Worm (Caenorhabditis elegans) whole organism, late embryonic: ENCODE measurements around the gene F28A10.7.

Experiments used
- C08G9.2 ChIP-seq: sonication (generic microtip); optimal IDR thresholded peaks from 2 replicates; lab custom pipeline; 2016; ENCODE audit warnings: mild to moderate bottlenecking, missing genetic modification characterization, moderate library complexity, missing compliant biosample characterization
- T23F11.4 ChIP-seq: fragments of 200-800 bp; sonication (Bioruptor generic); optimal IDR thresholded peaks from 2 replicates; lab custom pipeline; 2018; ENCODE audit warnings: mild to moderate bottlenecking, missing genetic modification characterization, missing compliant biosample characterization
- Y22D7AL.16 ChIP-seq: sonication (generic microtip); optimal IDR thresholded peaks from 2 replicates; lab custom pipeline; 2016; ENCODE audit warnings: missing genetic modification characterization, missing compliant biosample characterization
- ceh-19 ChIP-seq: fragments of 200-800 bp; sonication (Bioruptor generic); optimal IDR thresholded peaks from 2 replicates; lab custom pipeline; 2018; ENCODE audit warnings: mild to moderate bottlenecking, missing genetic modification characterization, missing compliant biosample characterization
- ceh-30 ChIP-seq: fragments of 150-350 bp; optimal IDR thresholded peaks from 2 replicates; lab custom pipeline; 2014; ENCODE audit warnings: missing biosample characterization, missing genetic modification characterization
- ceh-34 ChIP-seq: sonication (generic microtip); optimal IDR thresholded peaks from 2 replicates; lab custom pipeline; 2016; ENCODE audit warnings: mild to moderate bottlenecking, missing genetic modification characterization, missing compliant biosample characterization
- ceh-45 ChIP-seq: fragments of 200-800 bp; sonication (Bioruptor generic); IDR thresholded peaks from 2 replicates; pipeline ENCODE4 v1.3.6; 2022; ENCODE audit warnings: missing genetic modification reagents, missing genetic modification characterization, missing compliant biosample characterization
- ceh-48 ChIP-seq: sonication (generic microtip); optimal IDR thresholded peaks from 2 replicates; lab custom pipeline; 2016; ENCODE audit warnings: missing genetic modification characterization, inconsistent platforms, missing compliant biosample characterization
- che-1 ChIP-seq: sonication (generic microtip); optimal IDR thresholded peaks from 2 replicates; lab custom pipeline; 2016; ENCODE audit warnings: mild to moderate bottlenecking, missing genetic modification characterization, missing compliant biosample characterization
- dmd-4 ChIP-seq: sonication (generic microtip); optimal IDR thresholded peaks from 2 replicates; lab custom pipeline; 2016; ENCODE audit warnings: borderline replicate concordance, missing genetic modification characterization, missing compliant biosample characterization
- elt-2 ChIP-seq: sonication (generic microtip); optimal IDR thresholded peaks from 2 replicates; lab custom pipeline; 2016; ENCODE audit warnings: missing genetic modification reagents, missing genetic modification characterization, missing compliant biosample characterization
- elt-4 ChIP-seq: sonication (generic microtip); optimal IDR thresholded peaks from 2 replicates; lab custom pipeline; 2016; ENCODE audit warnings: missing genetic modification characterization, missing compliant biosample characterization
- ets-4 ChIP-seq: sonication (generic microtip); optimal IDR thresholded peaks from 2 replicates; lab custom pipeline; 2016; ENCODE audit warnings: missing genetic modification characterization, missing compliant biosample characterization
- eyg-1 ChIP-seq: sonication (generic microtip); optimal IDR thresholded peaks from 2 replicates; lab custom pipeline; 2016; ENCODE audit warnings: missing genotype, missing genetic modification characterization, missing compliant biosample characterization
- fax-1 ChIP-seq: sonication (generic microtip); optimal IDR thresholded peaks from 2 replicates; lab custom pipeline; 2016; ENCODE audit warnings: missing genotype, missing genetic modification characterization, missing compliant biosample characterization
- fkh-10 ChIP-seq: fragments of 150-350 bp; optimal IDR thresholded peaks from 2 replicates; lab custom pipeline; 2014; ENCODE audit warnings: missing biosample characterization, missing genetic modification reagents, missing genetic modification characterization
- gmeb-2 ChIP-seq: sonication (generic microtip); optimal IDR thresholded peaks from 2 replicates; lab custom pipeline; 2016; ENCODE audit warnings: missing genetic modification characterization, inconsistent platforms, missing compliant biosample characterization
- hlh-15 ChIP-seq: sonication (generic microtip); optimal IDR thresholded peaks from 2 replicates; lab custom pipeline; 2016; ENCODE audit warnings: missing genetic modification characterization, missing compliant biosample characterization
- hlh-6 ChIP-seq: sonication (generic microtip); optimal IDR thresholded peaks from 2 replicates; lab custom pipeline; 2016; ENCODE audit warnings: missing genotype, missing genetic modification characterization, missing compliant biosample characterization
- madf-2 ChIP-seq: sonication (generic microtip); optimal IDR thresholded peaks from 2 replicates; lab custom pipeline; 2017; ENCODE audit warnings: missing genetic modification characterization, missing compliant biosample characterization
- nfya-1 ChIP-seq: sonication (generic microtip); optimal IDR thresholded peaks from 2 replicates; lab custom pipeline; 2017; ENCODE audit warnings: missing genetic modification characterization, mild to moderate bottlenecking, missing compliant biosample characterization, antibody characterized with exemption, moderate library complexity
- nhr-11 ChIP-seq: fragments of 150-350 bp; optimal IDR thresholded peaks from 2 replicates; lab custom pipeline; 2014; ENCODE audit warnings: missing biosample characterization, missing genetic modification characterization
- nhr-232 ChIP-seq: sonication (generic microtip); optimal IDR thresholded peaks from 2 replicates; lab custom pipeline; 2016; ENCODE audit warnings: missing genetic modification characterization, missing compliant biosample characterization
- pag-3 ChIP-seq: sonication (generic microtip); optimal IDR thresholded peaks from 2 replicates; lab custom pipeline; 2016; ENCODE audit warnings: missing compliant biosample characterization, missing genetic modification characterization, borderline replicate concordance
- pat-9 ChIP-seq: fragments of 200-800 bp; sonication (Bioruptor generic); optimal IDR thresholded peaks from 2 replicates; lab custom pipeline; 2018; ENCODE audit warnings: mild to moderate bottlenecking, missing genetic modification characterization, moderate library complexity, missing compliant biosample characterization
- pqm-1 ChIP-seq: sonication (generic microtip); optimal IDR thresholded peaks from 2 replicates; lab custom pipeline; 2016; ENCODE audit warnings: missing genetic modification characterization, missing compliant biosample characterization
- sdc-2 ChIP-seq: sonication (generic microtip); optimal IDR thresholded peaks from 2 replicates; lab custom pipeline; 2016; ENCODE audit warnings: missing genotype, missing genetic modification characterization, missing compliant biosample characterization
- sox-2 ChIP-seq: fragments of 200-800 bp; sonication (Bioruptor generic); IDR thresholded peaks from 2 replicates; pipeline ENCODE4 v1.3.6; 2022; ENCODE audit warnings: missing genetic modification reagents, missing genetic modification characterization, missing compliant biosample characterization
- syd-9 ChIP-seq: sonication (generic microtip); optimal IDR thresholded peaks from 2 replicates; lab custom pipeline; 2016; ENCODE audit warnings: mild to moderate bottlenecking, missing genetic modification characterization, moderate library complexity, missing compliant biosample characterization
- unc-42 ChIP-seq: sonication (generic microtip); optimal IDR thresholded peaks from 2 replicates; lab custom pipeline; 2016; ENCODE audit warnings: missing genotype, missing genetic modification characterization, missing compliant biosample characterization
- unc-86 ChIP-seq: sonication (generic microtip); optimal IDR thresholded peaks from 2 replicates; lab custom pipeline; 2016; ENCODE audit warnings: missing genetic modification characterization, missing compliant biosample characterization
- zip-5 ChIP-seq: sonication (generic microtip); optimal IDR thresholded peaks from 2 replicates; lab custom pipeline; 2016; ENCODE audit warnings: missing genetic modification characterization, missing compliant biosample characterization

The F28A10.7 gene

DNA sequence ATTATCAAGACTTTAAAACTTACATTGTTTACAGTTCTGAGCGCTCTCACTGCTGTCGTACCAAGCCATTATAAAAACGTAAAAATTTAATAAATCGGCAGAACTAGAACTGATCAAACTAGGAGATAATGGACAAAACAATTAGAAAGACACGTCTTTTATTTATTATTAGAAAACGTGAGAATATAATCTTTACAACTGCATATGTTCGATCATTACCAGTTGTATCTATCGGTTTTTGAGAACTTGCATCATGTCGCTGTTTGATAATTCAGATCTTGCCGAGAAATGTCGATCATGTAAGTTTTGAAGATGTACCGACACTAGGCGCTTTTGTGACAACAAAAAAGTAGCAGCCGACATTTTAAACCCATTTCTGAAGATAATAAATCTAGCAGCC lies at the start of gene F28A10.7:
F28A10.7 (minus strand) TSS at position 101 of the 400 bp plus-strand sequence.
- TF ChIP-seq ceh-48 (no peak), hlh-15 (no peak), fkh-10 (GFP tag; lab: Kevin White, UChicago) (no peak), hlh-6 (tag; lab: Kevin White, UChicago) (no peak), sox-2 (GFP tag; lab: Robert Waterston, UW) (no peak), nhr-11 (tag; lab: Kevin White, UChicago) (no peak), pag-3 (no peak), gmeb-2 (tag; lab: Kevin White, UChicago) (no peak), che-1 (no peak), ceh-30 (tag; lab: Kevin White, UChicago) (no peak), Y22D7AL.16 (tag; lab: Kevin White, UChicago) (no peak), unc-42 (tag; lab: Kevin White, UChicago) (no peak), syd-9 (tag; lab: Kevin White, UChicago) (no peak), zip-5 (tag; lab: Kevin White, UChicago) (no peak), madf-2 (tag; lab: Kevin White, UChicago) (no peak), pqm-1 (tag; lab: Kevin White, UChicago) (no peak), pat-9 (tag; lab: Kevin White, UChicago) (no peak)

- TF ChIP-seq elt-4 (tag; lab: Kevin White, UChicago) (no peak), elt-2 (tag; lab: Kevin White, UChicago) (peak; percentile 69), ceh-30 (tag; lab: Kevin White, UChicago) (no peak)
These were observed 42.5 kb upstream of the F28A10.7 start, which contains the start of gene T07D3.4 for ce11 chrII:888024-888423. Gene T07D3.4, plus strand, starts transcription at chrII:888309.

DNA sequence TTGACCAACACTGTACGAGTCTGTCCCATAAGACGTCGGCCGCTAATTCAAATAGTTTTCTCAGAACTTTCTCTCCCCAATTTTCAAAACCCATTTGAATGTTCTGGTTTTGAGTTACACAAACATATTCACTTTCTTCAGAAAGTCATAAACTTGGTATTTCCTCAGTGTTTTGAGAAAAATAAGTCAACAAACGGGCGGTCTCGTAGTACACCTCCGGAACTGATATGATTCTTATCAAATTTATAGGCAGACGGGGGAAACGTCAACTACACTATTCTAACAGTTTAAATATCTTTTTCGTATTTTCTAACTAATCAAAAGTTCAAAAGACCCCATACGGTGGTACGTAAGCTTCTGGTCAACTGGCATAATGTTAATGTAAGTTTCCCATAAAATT lies 38.7 kb upstream of the F28A10.7 start:
- no peak for TF ChIP-seq ets-4 (tag; lab: Kevin White, UChicago)
- TF ChIP-seq elt-2 (tag; lab: Kevin White, UChicago): peak; percentile 1
- TF ChIP-seq, all 69 proteins: peak for 1

ce11 chrII:880666-881226 lies 35.2 kb upstream of the F28A10.7 start:
- TF ChIP-seq dmd-4 (tag; lab: Kevin White, UChicago) (no peak), ceh-45 (GFP tag; lab: Robert Waterston, UW) (no peak), Y22D7AL.16 (tag; lab: Kevin White, UChicago) (no peak)

DNA sequence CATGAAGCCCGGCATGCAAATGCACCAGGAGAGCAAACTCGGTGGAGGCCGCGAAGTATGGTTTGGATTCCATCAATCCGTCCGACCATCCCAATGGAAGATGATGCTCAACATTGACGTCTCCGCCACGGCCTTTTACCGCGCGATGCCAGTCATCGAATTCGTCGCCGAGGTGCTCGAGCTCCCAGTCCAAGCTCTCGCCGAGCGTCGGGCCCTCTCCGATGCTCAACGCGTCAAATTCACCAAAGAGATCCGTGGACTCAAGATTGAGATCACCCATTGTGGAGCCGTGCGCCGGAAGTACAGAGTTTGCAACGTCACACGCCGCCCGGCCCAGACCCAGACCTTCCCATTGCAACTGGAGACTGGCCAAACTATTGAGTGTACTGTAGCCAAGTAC lies 30.2 kb upstream of the F28A10.7 start:
- TF ChIP-seq nhr-232 (tag; lab: Kevin White, UChicago) (no peak), fax-1 (no peak), elt-2 (tag; lab: Kevin White, UChicago) (no peak), sdc-2 (no peak), T23F11.4 (no peak), nfya-1 (tag; lab: Kevin White, UChicago) (no peak), unc-86 (tag; lab: Kevin White, UChicago) (no peak), gmeb-2 (tag; lab: Kevin White, UChicago) (no peak), C08G9.2 (tag; lab: Kevin White, UChicago) (no peak), ceh-34 (tag; lab: Kevin White, UChicago) (no peak), ceh-19 (GFP tag; lab: Kevin White, UChicago) (no peak), eyg-1 (no peak), ceh-48 (no peak)
- TF ChIP-seq, all 69 proteins: peak for 0
